Fruit fly (Drosophila melanogaster) whole organism, pupa: Measurements from ENCODE around the gene Irk3.

Source experiments
- CG14655 ChIP-seq: fragments of 200-800 bp; sonication (Bioruptor generic); optimal IDR thresholded peaks from 3 replicates; lab custom pipeline; 2017; ENCODE audit warnings: mild to moderate bottlenecking, missing biosample characterization, missing genetic modification reagents, missing genetic modification characterization
- D1 ChIP-seq: fragments of 200-800 bp; sonication (Bioruptor generic); optimal IDR thresholded peaks from 2 replicates; lab custom pipeline; 2018; ENCODE audit warnings: missing biosample characterization, mild to moderate bottlenecking, missing genetic modification characterization, moderate library complexity
- EcR ChIP-seq: fragments of 200-800 bp; sonication (Bioruptor generic); optimal IDR thresholded peaks from 3 replicates; lab custom pipeline; 2019; ENCODE audit warnings: missing biosample characterization, missing genetic modification characterization, mild to moderate bottlenecking, moderate library complexity, missing genetic modification reagents
- Pif1A ChIP-seq: fragments of 200-800 bp; sonication (Bioruptor generic); optimal IDR thresholded peaks from 3 replicates; lab custom pipeline; 2016; ENCODE audit warnings: missing biosample characterization, missing genetic modification characterization
- Pif1B ChIP-seq: fragments of 200-800 bp; sonication (Bioruptor generic); optimal IDR thresholded peaks from 3 replicates; lab custom pipeline; 2016; ENCODE audit warnings: missing biosample characterization, missing genetic modification characterization

DNA sequence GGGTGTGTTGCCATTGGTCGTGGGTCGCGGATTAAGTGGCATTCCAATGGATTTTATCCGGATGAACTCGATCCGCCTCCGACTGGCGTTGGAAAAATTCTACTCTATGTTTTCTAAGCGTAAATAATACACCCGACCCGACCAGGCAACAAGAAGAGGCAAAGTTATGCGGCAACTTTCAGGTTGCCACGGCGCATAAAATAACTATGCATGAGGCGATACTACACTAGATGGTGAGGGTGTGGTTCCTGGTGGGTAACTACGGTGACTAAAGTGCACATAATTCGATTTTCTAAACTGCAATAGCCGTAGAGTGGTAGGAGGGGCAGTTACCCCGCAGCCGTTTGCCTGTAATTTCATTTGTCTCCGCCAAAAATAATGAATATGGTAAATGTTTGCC lies 42.4 kb downstream of the Irk3 start, which contains the start of gene CG43338:
- TF ChIP-seq CG14655 (GFP tag; lab: Kevin White, UChicago): no peak
- TF ChIP-seq Pif1A (GFP tag; lab: Kevin White, UChicago): no peak
- TF ChIP-seq EcR (GFP tag; lab: Kevin White, UChicago): no peak
- TF ChIP-seq Pif1B: no peak
- TF ChIP-seq D1 (tag; lab: Kevin White, UChicago): no peak
